Worm (Caenorhabditis elegans) whole organism, L4 larva: Measurements from ENCODE around the gene pkc-3.
A peak's percentile ranks its signal among the peaks of the same experiment; 100 is the strongest.

Experiments used
- F10B5.3 ChIP-seq: sonication (generic microtip); optimal IDR thresholded peaks from 2 replicates; lab custom pipeline; 2016; ENCODE audit warnings: mild to moderate bottlenecking, missing genetic modification characterization, missing compliant biosample characterization
- F49E8.2 ChIP-seq: sonication (generic microtip); optimal IDR thresholded peaks from 2 replicates; lab custom pipeline; 2016; ENCODE audit warnings: missing compliant biosample characterization, mild to moderate bottlenecking, missing genetic modification characterization, borderline replicate concordance
- cey-2 ChIP-seq: sonication (generic microtip); optimal IDR thresholded peaks from 3 replicates; lab custom pipeline; 2017; ENCODE audit warnings: missing genetic modification characterization, mild to moderate bottlenecking, missing compliant biosample characterization, antibody characterized with exemption, borderline replicate concordance; ENCODE audit not compliant: insufficient read depth
- dpl-1 ChIP-seq: fragments of 150-350 bp; optimal IDR thresholded peaks from 2 replicates; lab custom pipeline; 2014; ENCODE audit warnings: missing biosample characterization, missing genetic modification reagents, missing genetic modification characterization
- duxl-1 ChIP-seq: sonication (generic microtip); optimal IDR thresholded peaks from 2 replicates; lab custom pipeline; 2016; ENCODE audit warnings: mild to moderate bottlenecking, missing genetic modification characterization, moderate library complexity, missing compliant biosample characterization; ENCODE audit not compliant: poor library complexity
- egl-27 ChIP-seq: sonication (generic microtip); optimal IDR thresholded peaks from 3 replicates; lab custom pipeline; 2017; ENCODE audit warnings: missing biosample characterization, missing genetic modification reagents, missing genetic modification characterization
- gei-8 ChIP-seq: fragments of 200-800 bp; sonication (Bioruptor generic); optimal IDR thresholded peaks from 2 replicates; lab custom pipeline; 2018; ENCODE audit warnings: mild to moderate bottlenecking, missing genetic modification characterization, missing compliant biosample characterization
- lin-1 ChIP-seq: fragments of 200-800 bp; sonication (Bioruptor generic); IDR thresholded peaks from 2 replicates; pipeline ENCODE4 v1.3.6; 2022; ENCODE audit warnings: missing genetic modification reagents, missing genetic modification characterization, missing compliant biosample characterization
- lin-13 ChIP-seq: fragments of 150-350 bp; optimal IDR thresholded peaks from 2 replicates; lab custom pipeline; 2014; ENCODE audit warnings: missing biosample characterization, missing genetic modification reagents, missing genetic modification characterization
- lin-39 ChIP-seq: fragments of 150-350 bp; optimal IDR thresholded peaks from 2 replicates; lab custom pipeline; 2014; ENCODE audit warnings: missing biosample characterization, missing genetic modification reagents, missing genetic modification characterization
- nhr-76 ChIP-seq: fragments of 150-350 bp; optimal IDR thresholded peaks from 2 replicates; lab custom pipeline; 2014; ENCODE audit warnings: missing biosample characterization, missing genetic modification characterization
- nhr-77 ChIP-seq: fragments of 150-350 bp; optimal IDR thresholded peaks from 2 replicates; lab custom pipeline; 2014; ENCODE audit warnings: missing biosample characterization, missing genetic modification characterization
- unc-62 ChIP-seq, 3 experiments: fragments of 150-350 bp in 1 of 3; sonication (generic microtip); optimal IDR thresholded peaks in 2 of 3; peaks in 1 of 3; 1 replicate in 1 of 3; 2 replicates in 2 of 3; lab custom pipeline; 2014 to 2017; ENCODE audit warnings: missing biosample characterization in 3 of 3, missing genetic modification characterization in 3 of 3, missing genetic modification reagents in 3 of 3, missing genotype in 1 of 3
- zag-1 ChIP-seq: fragments of 150-350 bp; optimal IDR thresholded peaks from 2 replicates; lab custom pipeline; 2014; ENCODE audit warnings: missing biosample characterization, missing genetic modification characterization

DNA sequence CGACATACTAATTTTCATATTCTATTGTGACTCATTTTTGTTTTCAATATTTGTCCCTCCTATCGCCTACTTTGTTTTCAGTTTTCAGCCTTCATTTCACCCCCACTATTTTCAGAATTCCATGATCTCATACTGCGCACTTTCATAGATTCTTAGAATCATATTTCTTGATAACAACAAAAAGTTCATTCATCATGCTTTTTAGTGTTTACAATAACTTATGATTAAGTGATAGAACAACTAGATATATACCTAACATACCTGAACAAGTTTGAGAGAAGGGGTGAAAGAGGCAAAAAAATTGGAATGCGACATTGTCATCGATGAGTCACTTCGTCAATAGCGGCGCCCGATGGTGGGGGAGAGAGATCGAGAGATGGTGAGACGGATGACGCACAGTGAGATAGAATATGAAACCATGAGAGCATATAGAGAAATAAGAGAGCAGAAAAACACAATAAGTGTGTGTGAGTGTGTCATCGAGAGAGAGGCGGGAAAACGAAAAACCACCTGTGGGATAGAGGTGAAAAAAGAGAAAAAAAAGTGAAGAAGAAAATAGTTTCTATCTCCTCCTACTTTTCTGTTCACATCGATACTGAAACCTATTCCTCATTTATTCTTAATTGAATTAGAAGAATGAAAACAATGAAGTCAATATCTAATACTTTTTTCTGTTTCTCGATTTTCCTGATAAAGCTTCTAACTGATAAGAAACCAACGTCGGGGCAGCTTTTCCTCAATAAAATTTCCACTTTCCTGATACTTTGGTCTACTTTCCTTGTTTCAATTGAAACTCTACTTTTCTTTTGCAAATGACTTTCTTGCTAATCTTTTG lies 43.0 kb upstream of the pkc-3 start:
- TF ChIP-seq lin-1 (GFP tag; lab: Robert Waterston, UW) = no peak
- TF ChIP-seq duxl-1 (tag; lab: Kevin White, UChicago) = no peak
- TF ChIP-seq lin-39 (tag; lab: Kevin White, UChicago) = no peak
- TF ChIP-seq gei-8 (GFP tag; lab: Kevin White, UChicago) = no peak
- TF ChIP-seq F49E8.2 = no peak
- peak; percentile 37 for TF ChIP-seq nhr-76 (tag; lab: Kevin White, UChicago)
- TF ChIP-seq lin-13 (GFP tag; lab: Kevin White, UChicago) = peak; percentile 41
- TF ChIP-seq zag-1 (tag; lab: Kevin White, UChicago) = no peak
- TF ChIP-seq cey-2 = no peak
- TF ChIP-seq F10B5.3 (tag; lab: Kevin White, UChicago) = peak; percentile 60
- TF ChIP-seq unc-62 (GFP tag; optimal IDR thresholded peaks at IDR 0.05 in 1 of 2; lab: Kevin White, UChicago) = peak in 1 of 2 experiments; percentile 92
- no peak for TF ChIP-seq unc-62 (tag; optimal IDR thresholded peaks at IDR 0.05; lab: Kevin White, UChicago)
- TF ChIP-seq nhr-77 (tag; lab: Kevin White, UChicago) = peak; percentile 33
- TF ChIP-seq dpl-1 = peak; percentile 45
- TF ChIP-seq egl-27 = peak; percentile 4
